Fruit fly (Drosophila melanogaster): ENCODE data around the gene Fer3HCH.

Gene Fer3HCH

dm6 chrX:13094085-13094764 lies 13.8 kb downstream of the Fer3HCH start, which contains the start of gene CG2200:
Gene CG2200 (plus strand): TSS chrX:13094299.
- peak; percentile 58 for TF ChIP-seq pad (GFP tag; optimal IDR thresholded peaks at IDR 0.05)
- peak; percentile 51 for TF ChIP-seq CG12768 (GFP tag; optimal IDR thresholded peaks at IDR 0.05)
- TF ChIP-seq Hr96 (GFP tag; optimal IDR thresholded peaks at IDR 0.05): peak; percentile 81
- peak; percentile 81 for TF ChIP-seq Mnt (GFP tag; optimal IDR thresholded peaks at IDR 0.05)
- peak; percentile 42 for TF ChIP-seq cic (GFP tag; optimal IDR thresholded peaks at IDR 0.05)
- peak; percentile 52 for TF ChIP-seq CG1620 (GFP tag; optimal IDR thresholded peaks at IDR 0.05)
- TF ChIP-seq bab1 (GFP tag; optimal IDR thresholded peaks at IDR 0.05): peak; percentile 85
- peak; percentile 55 for TF ChIP-seq tj (GFP tag; optimal IDR thresholded peaks at IDR 0.05)
- no peak for TF ChIP-seq cnc (optimal IDR thresholded peaks at IDR 0.05)
- peak; percentile 77 for TF ChIP-seq CG14711 (tag; optimal IDR thresholded peaks at IDR 0.05)
- TF ChIP-seq kay (GFP tag; ENCODE audit: borderline replicate concordance): no peak
- TF ChIP-seq CG7045 (GFP tag; optimal IDR thresholded peaks at IDR 0.05): peak; percentile 13
- TF ChIP-seq CG33017 (tag; optimal IDR thresholded peaks at IDR 0.05): peak; percentile 23
- peak; percentile 25 for TF ChIP-seq ovo (GFP tag; optimal IDR thresholded peaks at IDR 0.05)
- peak; percentile 83 for TF ChIP-seq CG7101 (tag; optimal IDR thresholded peaks at IDR 0.05)
- TF ChIP-seq CG5204 (GFP tag; optimal IDR thresholded peaks at IDR 0.05): peak; percentile 54
- TF ChIP-seq Crg-1 (GFP tag; optimal IDR thresholded peaks at IDR 0.05): peak; percentile 84
- peak; percentile 83 for TF ChIP-seq CG11617 (GFP tag; optimal IDR thresholded peaks at IDR 0.05)
- TF ChIP-seq toe (GFP tag; optimal IDR thresholded peaks at IDR 0.05): peak; percentile 48
- peak; percentile 15 for TF ChIP-seq Clk (GFP tag; optimal IDR thresholded peaks at IDR 0.05)

dm6 chrX:13091859-13092258 lies 16.1 kb downstream of the Fer3HCH start:
- TF ChIP-seq CG33017 (tag; optimal IDR thresholded peaks at IDR 0.05) (no peak), CG5204 (GFP tag; optimal IDR thresholded peaks at IDR 0.05) (no peak), CG14711 (tag; optimal IDR thresholded peaks at IDR 0.05) (no peak), cnc (optimal IDR thresholded peaks at IDR 0.05) (no peak), cic (GFP tag; optimal IDR thresholded peaks at IDR 0.05) (peak; percentile 96)

- TF ChIP-seq Clk (GFP tag; optimal IDR thresholded peaks at IDR 0.05) (no peak), kay (GFP tag; ENCODE audit: borderline replicate concordance) (peak; percentile 31), bab1 (GFP tag; optimal IDR thresholded peaks at IDR 0.05) (peak; percentile 39)
These were observed 17.2 kb downstream of the Fer3HCH start, which contains the start of gene lic for dm6 chrX:13090656-13091261. Gene lic (plus strand): TSS chrX:13091145.

- TF ChIP-seq kay (GFP tag; ENCODE audit: borderline replicate concordance) (no peak), ovo (GFP tag; optimal IDR thresholded peaks at IDR 0.05) (no peak), CG5204 (GFP tag; optimal IDR thresholded peaks at IDR 0.05) (no peak), CG7101 (tag; optimal IDR thresholded peaks at IDR 0.05) (no peak), Mnt (GFP tag; optimal IDR thresholded peaks at IDR 0.05) (peak; percentile 36), cnc (optimal IDR thresholded peaks at IDR 0.05) (no peak), CG12768 (GFP tag; optimal IDR thresholded peaks at IDR 0.05) (no peak), pad (GFP tag; optimal IDR thresholded peaks at IDR 0.05) (peak; percentile 40), Clk (GFP tag; optimal IDR thresholded peaks at IDR 0.05) (no peak), bab1 (GFP tag; optimal IDR thresholded peaks at IDR 0.05) (peak; percentile 23), Crg-1 (GFP tag; optimal IDR thresholded peaks at IDR 0.05) (peak; percentile 4), Hr96 (GFP tag; optimal IDR thresholded peaks at IDR 0.05) (no peak), CG33017 (tag; optimal IDR thresholded peaks at IDR 0.05) (no peak), CG14711 (tag; optimal IDR thresholded peaks at IDR 0.05) (no peak), CG1620 (GFP tag; optimal IDR thresholded peaks at IDR 0.05) (no peak), toe (GFP tag; optimal IDR thresholded peaks at IDR 0.05) (no peak), tj (GFP tag; optimal IDR thresholded peaks at IDR 0.05) (peak; percentile 21), cic (GFP tag; optimal IDR thresholded peaks at IDR 0.05) (peak; percentile 11), CG11617 (GFP tag; optimal IDR thresholded peaks at IDR 0.05) (no peak), CG7045 (GFP tag; optimal IDR thresholded peaks at IDR 0.05) (no peak)
These were observed 17.9 kb downstream of the Fer3HCH start, which contains the start of gene hep for dm6 chrX:13089920-13090655. Gene hep (minus strand): TSS chrX:13090434.

- TF ChIP-seq ovo (GFP tag; optimal IDR thresholded peaks at IDR 0.05) (peak; percentile 18), pad (GFP tag; optimal IDR thresholded peaks at IDR 0.05) (no peak)
These were observed 18.6 kb downstream of the Fer3HCH start for dm6 chrX:13089375-13089774.

dm6 chrX:13088025-13088805 lies 19.8 kb downstream of the Fer3HCH start:
- no peak for TF ChIP-seq bab1 (GFP tag; optimal IDR thresholded peaks at IDR 0.05)
- TF ChIP-seq Mnt (GFP tag; optimal IDR thresholded peaks at IDR 0.05): peak; percentile 3
- TF ChIP-seq Clk (GFP tag; optimal IDR thresholded peaks at IDR 0.05): no peak
- TF ChIP-seq cic (GFP tag; optimal IDR thresholded peaks at IDR 0.05): peak; percentile 36
- no peak for TF ChIP-seq kay (GFP tag; ENCODE audit: borderline replicate concordance)
- no peak for TF ChIP-seq tj (GFP tag; optimal IDR thresholded peaks at IDR 0.05)
- TF ChIP-seq toe (GFP tag; optimal IDR thresholded peaks at IDR 0.05): no peak
- no peak for TF ChIP-seq Hr96 (GFP tag; optimal IDR thresholded peaks at IDR 0.05)
- peak; percentile 10 for TF ChIP-seq ovo (GFP tag; optimal IDR thresholded peaks at IDR 0.05)
- TF ChIP-seq CG1620 (GFP tag; optimal IDR thresholded peaks at IDR 0.05): no peak
- no peak for TF ChIP-seq CG12768 (GFP tag; optimal IDR thresholded peaks at IDR 0.05)
- TF ChIP-seq cnc (optimal IDR thresholded peaks at IDR 0.05): no peak
- peak; percentile 3 for TF ChIP-seq CG5204 (GFP tag; optimal IDR thresholded peaks at IDR 0.05)
- TF ChIP-seq CG33017 (tag; optimal IDR thresholded peaks at IDR 0.05): no peak
- no peak for TF ChIP-seq Crg-1 (GFP tag; optimal IDR thresholded peaks at IDR 0.05)

All from whole organism, adult.